Worm (Caenorhabditis elegans) whole organism, young adult: ENCODE data around the gene F45F2.10.

Source experiments
- B0336.3 ChIP-seq: fragments of 200-800 bp; sonication (Bioruptor generic); IDR thresholded peaks from 2 replicates; pipeline ENCODE4 v1.3.6; 2022; ENCODE audit warnings: missing genetic modification characterization, missing compliant biosample characterization
- D2030.7 ChIP-seq: fragments of 200-800 bp; sonication (Bioruptor generic); IDR thresholded peaks from 2 replicates; pipeline ENCODE4 v1.3.6; 2022; ENCODE audit warnings: missing genetic modification reagents, missing genetic modification characterization, missing compliant biosample characterization
- F55B11.4 ChIP-seq: sonication (generic microtip); optimal IDR thresholded peaks from 2 replicates; lab custom pipeline; 2016; ENCODE audit warnings: missing compliant biosample characterization, missing genetic modification characterization, borderline replicate concordance; ENCODE audit not compliant: insufficient read depth
- F57C9.4 ChIP-seq: sonication (generic microtip); optimal IDR thresholded peaks from 2 replicates; lab custom pipeline; 2017; ENCODE audit warnings: mild to moderate bottlenecking, missing genetic modification characterization, missing compliant biosample characterization
- K11D2.4 ChIP-seq: fragments of 200-800 bp; sonication (Bioruptor generic); IDR thresholded peaks from 2 replicates; pipeline ENCODE4 v1.3.6; 2022; ENCODE audit warnings: missing genetic modification reagents, missing genetic modification characterization, missing compliant biosample characterization
- ZK185.1 ChIP-seq: sonication (generic microtip); optimal IDR thresholded peaks from 2 replicates; lab custom pipeline; 2016; ENCODE audit warnings: mild to moderate bottlenecking, missing genetic modification characterization, missing compliant biosample characterization; ENCODE audit not compliant: poor library complexity, severe bottlenecking
- attf-5 ChIP-seq: fragments of 200-800 bp; sonication (Bioruptor generic); optimal IDR thresholded peaks from 2 replicates; lab custom pipeline; 2018; ENCODE audit warnings: mild to moderate bottlenecking, missing genetic modification characterization, missing compliant biosample characterization
- cebp-2 ChIP-seq: fragments of 200-800 bp; sonication (Bioruptor generic); IDR thresholded peaks from 2 replicates; pipeline ENCODE4 v1.3.6; 2022; ENCODE audit warnings: missing genetic modification characterization, missing compliant biosample characterization
- egl-18 ChIP-seq: fragments of 200-800 bp; sonication (Bioruptor generic); IDR thresholded peaks from 2 replicates; pipeline ENCODE4 v1.3.6; 2022; ENCODE audit warnings: missing genetic modification reagents, missing genetic modification characterization, missing compliant biosample characterization
- ets-4 ChIP-seq: fragments of 200-800 bp; sonication (Bioruptor generic); optimal IDR thresholded peaks from 2 replicates; lab custom pipeline; 2018; ENCODE audit warnings: mild to moderate bottlenecking, missing genetic modification characterization, missing compliant biosample characterization
- let-526 ChIP-seq: fragments of 200-800 bp; sonication (Bioruptor generic); IDR thresholded peaks from 2 replicates; pipeline ENCODE4 v1.3.6; 2022; ENCODE audit warnings: missing genetic modification reagents, missing genetic modification characterization, missing compliant biosample characterization
- lin-54 ChIP-seq: fragments of 200-800 bp; sonication (Bioruptor generic); optimal IDR thresholded peaks from 2 replicates; lab custom pipeline; 2018; ENCODE audit warnings: mild to moderate bottlenecking, missing genetic modification characterization, missing compliant biosample characterization
- lir-1 ChIP-seq: fragments of 200-800 bp; sonication (Bioruptor generic); conservative IDR thresholded peaks from 2 replicates; pipeline ENCODE4 v1.3.6; 2022; ENCODE audit warnings: missing genetic modification reagents, missing genetic modification characterization, missing compliant biosample characterization
- madf-3 ChIP-seq: fragments of 200-800 bp; sonication (Bioruptor generic); IDR thresholded peaks from 2 replicates; pipeline ENCODE4 v1.3.6; 2022; ENCODE audit warnings: missing genetic modification reagents, missing genetic modification characterization, missing compliant biosample characterization
- mcd-1 ChIP-seq: fragments of 200-800 bp; sonication (Bioruptor generic); IDR thresholded peaks from 2 replicates; pipeline ENCODE4 v1.3.6; 2022; ENCODE audit warnings: missing genetic modification reagents, missing genetic modification characterization, missing compliant biosample characterization
- nfya-1 ChIP-seq: sonication (generic microtip); optimal IDR thresholded peaks from 2 replicates; lab custom pipeline; 2017; ENCODE audit warnings: antibody characterized with exemption, missing compliant biosample characterization, missing genetic modification characterization, borderline replicate concordance; ENCODE audit not compliant: insufficient read depth
- nhr-179 ChIP-seq: sonication (generic microtip); optimal IDR thresholded peaks from 2 replicates; lab custom pipeline; 2016; ENCODE audit warnings: mild to moderate bottlenecking, missing genetic modification characterization, missing compliant biosample characterization
- snpc-1.3 ChIP-seq: sonication (generic microtip); optimal IDR thresholded peaks from 2 replicates; lab custom pipeline; 2017; ENCODE audit warnings: missing genetic modification characterization, mild to moderate bottlenecking, missing compliant biosample characterization, antibody characterized with exemption, moderate library complexity, missing genotype, missing genetic modification reagents; ENCODE audit not compliant: insufficient read depth
- snpc-4 ChIP-seq, 5 experiments: fragments of 150-350 bp in 1 of 5; sonication (generic microtip) in 4 of 5; optimal IDR thresholded peaks; 2 replicates each; lab custom pipeline; 2014 to 2018; ENCODE audit warnings: missing genetic modification characterization in 5 of 5, missing biosample characterization in 3 of 5, antibody characterized with exemption in 2 of 5, mild to moderate bottlenecking in 2 of 5, missing compliant biosample characterization in 2 of 5, missing genotype in 2 of 5, moderate library complexity in 2 of 5, missing genetic modification reagents in 1 of 5
- xnd-1 ChIP-seq: sonication (generic microtip); optimal IDR thresholded peaks from 2 replicates; lab custom pipeline; 2016; ENCODE audit warnings: missing genotype, missing genetic modification reagents, missing genetic modification characterization, missing compliant biosample characterization

Gene F45F2.10

DNA sequence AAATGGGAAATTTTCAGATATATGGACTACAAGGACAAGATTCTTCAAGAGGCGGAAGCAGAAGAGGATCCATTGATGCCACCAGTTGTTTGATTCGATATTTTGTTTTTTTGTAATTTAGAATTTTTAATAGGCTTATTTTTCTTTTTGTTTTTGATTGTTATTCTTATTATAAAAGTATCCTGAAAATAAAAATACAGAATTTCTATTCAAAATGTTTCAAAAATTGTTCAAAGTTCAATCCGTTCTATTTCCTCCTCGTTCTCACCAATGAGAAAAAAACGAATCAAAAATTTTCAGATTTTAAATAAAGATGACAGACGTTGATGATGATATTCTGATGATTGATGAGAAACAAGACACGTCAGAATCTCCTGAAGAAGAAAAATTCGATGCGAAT, 49.9 kb downstream of the F45F2.10 start, which contains the start of gene phf-30:
TSS of gene phf-30 (plus strand) at position 301 of the 400 bp plus-strand sequence.
- TF ChIP-seq ets-4 (GFP tag; lab: Kevin White, UChicago) (no peak), let-526 (GFP tag; lab: Robert Waterston, UW) (no peak), cebp-2 (no peak), snpc-4 (GFP tag; optimal IDR thresholded peaks at IDR 0.05; lab: Kevin White, UChicago) (no peak), snpc-4 (tag; optimal IDR thresholded peaks at IDR 0.05; lab: Kevin White, UChicago) (no peak), lir-1 (no peak), egl-18 (GFP tag; lab: Robert Waterston, UW) (no peak), F55B11.4 (no peak), B0336.3 (no peak)

DNA sequence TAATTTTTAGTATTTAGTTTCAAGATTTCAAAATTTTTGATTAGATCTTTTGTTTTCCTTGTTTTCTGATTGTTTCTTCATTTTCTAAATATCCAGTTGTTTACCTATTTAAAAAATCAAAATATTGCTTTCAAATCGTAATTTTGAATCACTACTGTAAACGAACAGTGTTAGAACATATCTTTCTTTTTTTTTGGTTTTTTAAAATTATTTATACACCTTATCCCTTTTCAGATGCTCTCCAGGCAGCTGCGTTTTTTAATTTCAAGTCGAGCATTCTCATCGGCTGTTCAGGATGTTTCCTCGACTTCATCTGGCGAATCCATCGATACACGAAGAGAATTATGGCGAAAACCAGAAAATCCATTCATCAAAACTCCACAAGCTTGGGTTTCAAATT, 51.6 kb downstream of the F45F2.10 start, which contains the start of gene mrpl-4:
TSS of gene mrpl-4 (plus strand) at position 235 of the 400 bp plus-strand sequence.
- no peak for TF ChIP-seq xnd-1 (tag; lab: Kevin White, UChicago)
- TF ChIP-seq lin-54 (GFP tag; lab: Kevin White, UChicago), result no peak
- TF ChIP-seq madf-3 (GFP tag; lab: Robert Waterston, UW), result no peak
- no peak for TF ChIP-seq ZK185.1
- no peak for TF ChIP-seq let-526 (GFP tag; lab: Robert Waterston, UW)
- TF ChIP-seq egl-18 (GFP tag; lab: Robert Waterston, UW), result no peak
- TF ChIP-seq D2030.7 (GFP tag; lab: Robert Waterston, UW), result no peak
- TF ChIP-seq nfya-1 (tag; lab: Kevin White, UChicago), result no peak
- TF ChIP-seq, all 124 proteins: peak for 0

DNA sequence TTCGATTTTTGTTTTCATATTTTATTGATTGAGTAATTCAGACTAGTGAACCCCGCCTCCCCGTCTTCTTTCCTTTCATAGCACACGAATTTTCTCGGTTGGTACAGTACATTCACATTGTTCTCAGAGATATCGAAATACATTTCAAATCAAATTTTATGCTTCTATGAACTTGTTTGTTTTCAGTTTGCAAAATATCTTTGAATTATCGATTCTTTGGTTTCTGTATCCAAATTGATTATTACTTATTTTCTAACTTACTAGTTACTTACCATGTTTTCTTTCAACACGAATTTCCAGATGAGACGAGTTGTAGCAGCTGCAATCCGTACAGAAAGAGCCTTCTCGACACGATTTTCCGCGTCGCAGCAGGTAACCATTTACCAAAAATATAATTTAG, 53.3 kb downstream of the F45F2.10 start, which contains the start of gene mrps-2:
TSS of gene mrps-2 (plus strand) at position 301 of the 400 bp plus-strand sequence.
- TF ChIP-seq nhr-179 (tag; lab: Kevin White, UChicago) (no peak), F57C9.4 (tag; lab: Kevin White, UChicago) (no peak), K11D2.4 (no peak), snpc-1.3 (tag; lab: Kevin White, UChicago) (no peak), F55B11.4 (no peak), attf-5 (no peak), mcd-1 (GFP tag; lab: Robert Waterston, UW) (no peak)
